Fruit fly (Drosophila melanogaster) whole organism, prepupa: ENCODE measurements around the gene CG33985.

Experiments
- CG11902 ChIP-seq: fragments of 200-800 bp; sonication (Bioruptor generic); optimal IDR thresholded peaks from 3 replicates; lab custom pipeline; 2016; ENCODE audit warnings: missing biosample characterization, missing genetic modification characterization
- CG8119 ChIP-seq: fragments of 200-800 bp; sonication (Bioruptor generic); IDR thresholded peaks from 3 replicates; pipeline ENCODE4 v1.3.6; 2022; ENCODE audit warnings: missing biosample characterization, missing genetic modification characterization
- CG9139 ChIP-seq: fragments of 200-800 bp; sonication (Bioruptor generic); optimal IDR thresholded peaks from 3 replicates; lab custom pipeline; 2017; ENCODE audit warnings: missing biosample characterization, mild to moderate bottlenecking, missing genetic modification characterization
- Lpt ChIP-seq: fragments of 200-800 bp; sonication (Bioruptor generic); optimal IDR thresholded peaks from 3 replicates; lab custom pipeline; 2016; ENCODE audit warnings: missing biosample characterization, missing genetic modification characterization
- Sox15 ChIP-seq: fragments of 200-800 bp; sonication (Bioruptor generic); optimal IDR thresholded peaks from 3 replicates; lab custom pipeline; 2016; ENCODE audit warnings: missing biosample characterization, missing genetic modification characterization
- esn ChIP-seq: fragments of 200-800 bp; sonication (Bioruptor generic); optimal IDR thresholded peaks from 2 replicates; lab custom pipeline; 2016; ENCODE audit warnings: missing biosample characterization, mild to moderate bottlenecking, missing genetic modification characterization, moderate library complexity
- fkh ChIP-seq: fragments of 200-800 bp; sonication (Bioruptor generic); optimal IDR thresholded peaks from 3 replicates; lab custom pipeline; 2017; ENCODE audit warnings: missing biosample characterization, mild to moderate bottlenecking, missing genetic modification characterization, moderate library complexity
- net ChIP-seq: fragments of 200-800 bp; sonication (Bioruptor generic); optimal IDR thresholded peaks from 3 replicates; lab custom pipeline; 2016; ENCODE audit warnings: missing biosample characterization, missing genetic modification characterization

- TF ChIP-seq fkh (GFP tag; lab: Kevin White, UChicago) (peak; percentile 14), CG8119 (GFP tag; lab: Robert Waterston, UW) (no peak), Lpt (GFP tag; lab: Kevin White, UChicago) (no peak), CG9139 (GFP tag; lab: Kevin White, UChicago) (no peak), CG11902 (GFP tag; lab: Kevin White, UChicago) (no peak), net (GFP tag; lab: Kevin White, UChicago) (no peak), esn (GFP tag; lab: Kevin White, UChicago) (no peak), Sox15 (GFP tag; lab: Kevin White, UChicago) (no peak)
These were observed 32.6 kb downstream of the CG33985 start for dm6 chr3L:15493886-15494598.
